Worm (Caenorhabditis elegans): ENCODE data around the gene cyn-4.

The cyn-4 gene

ce11 chrII:10868670-10869246 is 3.7 kb downstream of the cyn-4 start, which contains the start of the genes gmps-1 and cap-2 (continued):
- TF ChIP-seq madf-2 (tag; optimal IDR thresholded peaks at IDR 0.05) = no peak
- TF ChIP-seq ceh-2 (tag; optimal IDR thresholded peaks at IDR 0.05) = peak; percentile 2
- TF ChIP-seq pat-9 (tag; optimal IDR thresholded peaks at IDR 0.05) = peak; percentile 9
- TF ChIP-seq K09A11.1 (tag; optimal IDR thresholded peaks at IDR 0.05; ENCODE audit: insufficient read depth) = no peak
- no peak for TF ChIP-seq sox-4 (tag; optimal IDR thresholded peaks at IDR 0.05)
- no peak for TF ChIP-seq elt-4 (tag; optimal IDR thresholded peaks at IDR 0.05)
- TF ChIP-seq ceh-34 (tag; optimal IDR thresholded peaks at IDR 0.05) = peak; percentile 71
- no peak for TF ChIP-seq dmd-4 (tag; optimal IDR thresholded peaks at IDR 0.05; ENCODE audit: borderline replicate concordance)
- TF ChIP-seq nhr-11 (tag; optimal IDR thresholded peaks at IDR 0.05) = no peak
- TF ChIP-seq fkh-10 (GFP tag; optimal IDR thresholded peaks at IDR 0.05) = no peak
- TF ChIP-seq hlh-8 (tag; optimal IDR thresholded peaks at IDR 0.05) = peak; percentile 19
- TF ChIP-seq nfya-1 (tag; optimal IDR thresholded peaks at IDR 0.05) = peak; percentile 95
- peak; percentile 63 for TF ChIP-seq elt-2 (tag; optimal IDR thresholded peaks at IDR 0.05)
- no peak for TF ChIP-seq pqm-1 (tag; optimal IDR thresholded peaks at IDR 0.05)
- TF ChIP-seq eyg-1 (tag; optimal IDR thresholded peaks at IDR 0.05) = peak; percentile 5
- peak; percentile 98 for TF ChIP-seq ceh-48 (tag; optimal IDR thresholded peaks at IDR 0.05)
- TF ChIP-seq unc-55 (GFP tag; optimal IDR thresholded peaks at IDR 0.05) = peak; percentile 1
- peak; percentile 76 for TF ChIP-seq ceh-18 (tag; optimal IDR thresholded peaks at IDR 0.05)
- TF ChIP-seq T23F11.4 (GFP tag; optimal IDR thresholded peaks at IDR 0.05) = no peak
- TF ChIP-seq fax-1 (tag; optimal IDR thresholded peaks at IDR 0.05) = no peak
- TF ChIP-seq ahr-1 (tag; optimal IDR thresholded peaks at IDR 0.05) = no peak
- TF ChIP-seq ceh-31 (tag; optimal IDR thresholded peaks at IDR 0.05) = peak; percentile 78
- TF ChIP-seq pha-4 (tag; optimal IDR thresholded peaks at IDR 0.05) = no peak
- TF ChIP-seq npax-4 (tag; optimal IDR thresholded peaks at IDR 0.05) = no peak
- no peak for TF ChIP-seq F13H6.1 (tag; optimal IDR thresholded peaks at IDR 0.05)

- no peak for TF ChIP-seq ahr-1 (tag; optimal IDR thresholded peaks at IDR 0.05)
- TF ChIP-seq ceh-22 (tag; optimal IDR thresholded peaks at IDR 0.05) = no peak
- peak; percentile 59 for TF ChIP-seq ceh-18 (tag; optimal IDR thresholded peaks at IDR 0.05)
Observed at ce11 chrII:10867219-10867618, 5.2 kb downstream of the cyn-4 start.

- TF ChIP-seq nfya-1 (tag; optimal IDR thresholded peaks at IDR 0.05) (peak; percentile 2), ceh-30 (tag; optimal IDR thresholded peaks at IDR 0.05) (no peak)
Observed at ce11 chrII:10862749-10863656, 9.4 kb downstream of the cyn-4 start.

ce11 chrII:10861723-10862486 is 10.5 kb downstream of the cyn-4 start:
- no peak for TF ChIP-seq Y22D7AL.16 (tag; optimal IDR thresholded peaks at IDR 0.05)
- TF ChIP-seq elt-2 (tag; optimal IDR thresholded peaks at IDR 0.05) = peak; percentile 60
- TF ChIP-seq ahr-1 (tag; optimal IDR thresholded peaks at IDR 0.05) = no peak

ce11 chrII:10861305-10861704 is 11.1 kb downstream of the cyn-4 start:
- TF ChIP-seq nfya-1 (tag; optimal IDR thresholded peaks at IDR 0.05) (peak; percentile 98), pag-3 (tag; optimal IDR thresholded peaks at IDR 0.05; ENCODE audit: borderline replicate concordance) (no peak)

Data from whole organism, late embryonic.